Worm (Caenorhabditis elegans) whole organism, late embryonic: Measurements from ENCODE around the gene flp-4.

Source experiments
- T23F11.4 ChIP-seq: fragments of 200-800 bp; sonication (Bioruptor generic); optimal IDR thresholded peaks from 2 replicates; lab custom pipeline; 2018; ENCODE audit warnings: mild to moderate bottlenecking, missing genetic modification characterization, missing compliant biosample characterization
- ama-1 ChIP-seq: fragments of 150-350 bp; optimal IDR thresholded peaks from 2 replicates; lab custom pipeline; 2014
- ceh-31 ChIP-seq: sonication (generic microtip); optimal IDR thresholded peaks from 2 replicates; lab custom pipeline; 2016; ENCODE audit warnings: missing genetic modification characterization, missing compliant biosample characterization
- che-1 ChIP-seq: sonication (generic microtip); optimal IDR thresholded peaks from 2 replicates; lab custom pipeline; 2016; ENCODE audit warnings: mild to moderate bottlenecking, missing genetic modification characterization, missing compliant biosample characterization
- fkh-6 ChIP-seq: sonication (generic microtip); optimal IDR thresholded peaks from 2 replicates; lab custom pipeline; 2016; ENCODE audit warnings: missing genetic modification characterization, missing compliant biosample characterization
- hlh-13 ChIP-seq: fragments of 200-800 bp; sonication (Bioruptor generic); optimal IDR thresholded peaks from 2 replicates; lab custom pipeline; 2018; ENCODE audit warnings: mild to moderate bottlenecking, missing genetic modification characterization, missing compliant biosample characterization
- madf-2 ChIP-seq: sonication (generic microtip); optimal IDR thresholded peaks from 2 replicates; lab custom pipeline; 2017; ENCODE audit warnings: missing genetic modification characterization, missing compliant biosample characterization

DNA sequence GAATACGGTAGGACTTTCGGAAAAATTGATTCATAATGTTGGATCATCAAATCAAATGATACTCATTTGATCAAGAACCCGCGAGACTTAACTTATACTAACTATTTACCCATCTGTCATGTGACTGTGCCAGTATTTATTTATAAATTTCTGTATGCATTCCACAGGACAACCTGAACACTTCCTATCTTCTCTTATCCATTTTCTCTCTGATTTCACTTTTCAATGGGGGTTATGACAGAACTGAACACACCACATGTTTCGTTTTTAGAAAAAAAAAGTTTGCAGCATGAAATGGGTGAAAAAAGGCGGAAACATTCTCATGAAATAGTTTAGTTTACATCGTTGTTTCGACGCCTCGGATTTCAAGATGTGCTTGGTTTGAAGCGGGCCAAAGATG is 31.1 kb upstream of the flp-4 start:
- no peak for TF ChIP-seq T23F11.4 (GFP tag; lab: Kevin White, UChicago)
- no peak for TF ChIP-seq fkh-6 (tag; lab: Kevin White, UChicago)
- no peak for TF ChIP-seq ama-1 (lab: Kevin White, UChicago)
- TF ChIP-seq che-1 (tag; lab: Kevin White, UChicago) = no peak
- no peak for TF ChIP-seq ceh-31 (tag; lab: Kevin White, UChicago)
- TF ChIP-seq madf-2 = no peak
- TF ChIP-seq hlh-13 (GFP tag; lab: Kevin White, UChicago) = no peak
